Worm (Caenorhabditis elegans) whole organism, late embryonic: ENCODE measurements around the gene C16C8.12.
"Not testable (repeated sequence)": the region's sequence is repeated elsewhere in the genome, so short reads cannot be mapped to it uniquely, and the experiment has no call there.

Experiments
- C08G9.2 ChIP-seq: sonication (generic microtip); optimal IDR thresholded peaks from 2 replicates; lab custom pipeline; 2016; ENCODE audit warnings: mild to moderate bottlenecking, missing genetic modification characterization, moderate library complexity, missing compliant biosample characterization
- F13H6.1 ChIP-seq: sonication (generic microtip); optimal IDR thresholded peaks from 2 replicates; lab custom pipeline; 2016; ENCODE audit warnings: missing genetic modification characterization, missing compliant biosample characterization
- K02D7.2 ChIP-seq: sonication (generic microtip); optimal IDR thresholded peaks from 2 replicates; lab custom pipeline; 2017; ENCODE audit warnings: mild to moderate bottlenecking, missing genetic modification characterization, missing compliant biosample characterization
- K09A11.1 ChIP-seq: sonication (generic microtip); optimal IDR thresholded peaks from 2 replicates; lab custom pipeline; 2017; ENCODE audit warnings: antibody characterized with exemption, mild to moderate bottlenecking, missing genetic modification characterization, missing compliant biosample characterization; ENCODE audit not compliant: insufficient read depth
- T23F11.4 ChIP-seq: fragments of 200-800 bp; sonication (Bioruptor generic); optimal IDR thresholded peaks from 2 replicates; lab custom pipeline; 2018; ENCODE audit warnings: mild to moderate bottlenecking, missing genetic modification characterization, missing compliant biosample characterization
- ama-1 ChIP-seq: fragments of 150-350 bp; optimal IDR thresholded peaks from 2 replicates; lab custom pipeline; 2014
- ceh-14 ChIP-seq: sonication (generic microtip); optimal IDR thresholded peaks from 2 replicates; lab custom pipeline; 2016; ENCODE audit warnings: missing genotype, missing genetic modification characterization, missing compliant biosample characterization
- ceh-18 ChIP-seq: sonication (generic microtip); optimal IDR thresholded peaks from 2 replicates; lab custom pipeline; 2016; ENCODE audit warnings: missing genetic modification characterization, missing compliant biosample characterization
- ceh-22 ChIP-seq: sonication (generic microtip); optimal IDR thresholded peaks from 2 replicates; lab custom pipeline; 2017; ENCODE audit warnings: missing biosample characterization, missing genetic modification characterization
- ceh-31 ChIP-seq: sonication (generic microtip); optimal IDR thresholded peaks from 2 replicates; lab custom pipeline; 2016; ENCODE audit warnings: missing genetic modification characterization, missing compliant biosample characterization
- ceh-48 ChIP-seq: sonication (generic microtip); optimal IDR thresholded peaks from 2 replicates; lab custom pipeline; 2016; ENCODE audit warnings: missing genetic modification characterization, inconsistent platforms, missing compliant biosample characterization
- dve-1 ChIP-seq: sonication (generic microtip); optimal IDR thresholded peaks from 2 replicates; lab custom pipeline; 2017; ENCODE audit warnings: antibody characterized with exemption, mild to moderate bottlenecking, missing genetic modification characterization, missing compliant biosample characterization
- elt-2 ChIP-seq: sonication (generic microtip); optimal IDR thresholded peaks from 2 replicates; lab custom pipeline; 2016; ENCODE audit warnings: missing genetic modification reagents, missing genetic modification characterization, missing compliant biosample characterization
- elt-4 ChIP-seq: sonication (generic microtip); optimal IDR thresholded peaks from 2 replicates; lab custom pipeline; 2016; ENCODE audit warnings: missing genetic modification characterization, missing compliant biosample characterization
- eyg-1 ChIP-seq: sonication (generic microtip); optimal IDR thresholded peaks from 2 replicates; lab custom pipeline; 2016; ENCODE audit warnings: missing genotype, missing genetic modification characterization, missing compliant biosample characterization
- fax-1 ChIP-seq: sonication (generic microtip); optimal IDR thresholded peaks from 2 replicates; lab custom pipeline; 2016; ENCODE audit warnings: missing genotype, missing genetic modification characterization, missing compliant biosample characterization
- fkh-10 ChIP-seq: fragments of 150-350 bp; optimal IDR thresholded peaks from 2 replicates; lab custom pipeline; 2014; ENCODE audit warnings: missing biosample characterization, missing genetic modification reagents, missing genetic modification characterization
- fkh-6 ChIP-seq: sonication (generic microtip); optimal IDR thresholded peaks from 2 replicates; lab custom pipeline; 2016; ENCODE audit warnings: missing genetic modification characterization, missing compliant biosample characterization
- hlh-13 ChIP-seq: fragments of 200-800 bp; sonication (Bioruptor generic); optimal IDR thresholded peaks from 2 replicates; lab custom pipeline; 2018; ENCODE audit warnings: mild to moderate bottlenecking, missing genetic modification characterization, missing compliant biosample characterization
- hlh-15 ChIP-seq: sonication (generic microtip); optimal IDR thresholded peaks from 2 replicates; lab custom pipeline; 2016; ENCODE audit warnings: missing genetic modification characterization, missing compliant biosample characterization
- hlh-30 ChIP-seq: sonication (generic microtip); optimal IDR thresholded peaks from 2 replicates; lab custom pipeline; 2017; ENCODE audit warnings: antibody characterized with exemption, missing genetic modification characterization, missing compliant biosample characterization; ENCODE audit not compliant: insufficient read depth
- hlh-8 ChIP-seq: sonication (generic microtip); optimal IDR thresholded peaks from 2 replicates; lab custom pipeline; 2016; ENCODE audit warnings: missing genotype, missing genetic modification characterization, missing compliant biosample characterization
- nhr-11 ChIP-seq: fragments of 150-350 bp; optimal IDR thresholded peaks from 2 replicates; lab custom pipeline; 2014; ENCODE audit warnings: missing biosample characterization, missing genetic modification characterization
- nhr-232 ChIP-seq: sonication (generic microtip); optimal IDR thresholded peaks from 2 replicates; lab custom pipeline; 2016; ENCODE audit warnings: missing genetic modification characterization, missing compliant biosample characterization
- npax-4 ChIP-seq: sonication (generic microtip); optimal IDR thresholded peaks from 2 replicates; lab custom pipeline; 2016; ENCODE audit warnings: missing genetic modification characterization, missing compliant biosample characterization
- pat-9 ChIP-seq: fragments of 200-800 bp; sonication (Bioruptor generic); optimal IDR thresholded peaks from 2 replicates; lab custom pipeline; 2018; ENCODE audit warnings: mild to moderate bottlenecking, missing genetic modification characterization, moderate library complexity, missing compliant biosample characterization
- pha-2 ChIP-seq: sonication (generic microtip); optimal IDR thresholded peaks from 2 replicates; lab custom pipeline; 2017; ENCODE audit warnings: mild to moderate bottlenecking, missing genetic modification characterization, missing compliant biosample characterization
- pros-1 ChIP-seq: fragments of 150-350 bp; optimal IDR thresholded peaks from 2 replicates; lab custom pipeline; 2014; ENCODE audit warnings: missing biosample characterization, missing genetic modification reagents, missing genetic modification characterization
- ref-2 ChIP-seq: sonication (generic microtip); optimal IDR thresholded peaks from 2 replicates; lab custom pipeline; 2016; ENCODE audit warnings: missing genetic modification characterization, missing compliant biosample characterization
- rnt-1 ChIP-seq: sonication (generic microtip); optimal IDR thresholded peaks from 2 replicates; lab custom pipeline; 2016; ENCODE audit warnings: missing genetic modification characterization, missing compliant biosample characterization
- sdc-2 ChIP-seq: sonication (generic microtip); optimal IDR thresholded peaks from 2 replicates; lab custom pipeline; 2016; ENCODE audit warnings: missing genotype, missing genetic modification characterization, missing compliant biosample characterization
- syd-9 ChIP-seq: sonication (generic microtip); optimal IDR thresholded peaks from 2 replicates; lab custom pipeline; 2016; ENCODE audit warnings: mild to moderate bottlenecking, missing genetic modification characterization, moderate library complexity, missing compliant biosample characterization
- tbx-2 ChIP-seq: sonication (generic microtip); optimal IDR thresholded peaks from 2 replicates; lab custom pipeline; 2016; ENCODE audit warnings: missing genetic modification characterization, missing compliant biosample characterization
- tbx-7 ChIP-seq: sonication (generic microtip); optimal IDR thresholded peaks from 2 replicates; lab custom pipeline; 2016; ENCODE audit warnings: missing genotype, missing genetic modification characterization, missing compliant biosample characterization
- ttx-3 ChIP-seq: sonication (generic microtip); optimal IDR thresholded peaks from 2 replicates; lab custom pipeline; 2016; ENCODE audit warnings: missing genetic modification reagents, missing genetic modification characterization, missing compliant biosample characterization

The C16C8.12 gene

ce11 chrII:3461586-3461985 is 9.1 kb downstream of the C16C8.12 start, which contains the start of gene C16C8.8:
TSS of gene C16C8.8 (minus strand) at chrII:3461686.
- no peak for TF ChIP-seq npax-4 (tag; lab: Kevin White, UChicago)
- no peak for TF ChIP-seq nhr-232 (tag; lab: Kevin White, UChicago)
- TF ChIP-seq C08G9.2 = no peak
- no peak for TF ChIP-seq ceh-14 (tag; lab: Kevin White, UChicago)
- no peak for TF ChIP-seq ttx-3
- TF ChIP-seq pros-1 = no peak
- no peak for TF ChIP-seq hlh-8
- no peak for TF ChIP-seq pha-2
- TF ChIP-seq, all 69 proteins: peak for 0

DNA sequence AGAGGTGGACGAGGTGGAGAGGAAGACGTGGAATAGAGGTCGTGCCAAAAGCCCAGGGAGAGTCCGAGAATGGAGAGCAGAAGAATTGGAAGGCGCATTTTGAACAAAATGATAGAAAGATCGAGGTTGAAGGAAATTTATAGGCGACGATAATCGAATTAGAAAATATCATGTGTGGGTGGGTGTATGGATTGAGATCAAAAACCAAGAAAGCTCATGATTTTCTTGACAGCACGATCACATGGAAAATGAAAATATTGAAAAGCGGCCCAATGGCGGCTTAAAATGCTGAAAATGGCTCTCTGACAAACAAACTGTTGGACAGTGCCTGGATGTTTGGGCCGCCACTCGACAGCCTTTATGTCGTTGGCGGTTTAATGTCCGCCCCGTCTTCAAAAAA is 10.6 kb downstream of the C16C8.12 start, which contains the start of gene C16C8.9:
TSS of gene C16C8.9 (minus strand) at position 101 of the 400 bp plus-strand sequence.
- no peak for TF ChIP-seq elt-2 (tag; lab: Kevin White, UChicago)
- TF ChIP-seq fax-1 = no peak
- no peak for TF ChIP-seq ceh-31 (tag; lab: Kevin White, UChicago)
- no peak for TF ChIP-seq ceh-18 (tag; lab: Kevin White, UChicago)
- TF ChIP-seq, all 69 proteins: peak for 0

ce11 chrII:3464580-3464979 is 12.1 kb downstream of the C16C8.12 start, which contains the start of gene C16C8.10:
TSS of gene C16C8.10 (minus strand) at chrII:3464680.
- not testable (repeated sequence) for TF ChIP-seq nhr-11; fkh-6 (tag; lab: Kevin White, UChicago); ceh-48 (tag; lab: Kevin White, UChicago)

ce11 chrII:3470549-3470948 is 18.0 kb downstream of the C16C8.12 start, which contains the start of gene Y49F6B.20:
TSS of gene Y49F6B.20 (minus strand) at chrII:3470649.
- TF ChIP-seq hlh-8 = no peak
- TF ChIP-seq hlh-15 (tag; lab: Kevin White, UChicago) = no peak
- TF ChIP-seq fkh-6 (tag; lab: Kevin White, UChicago) = no peak
- TF ChIP-seq tbx-2 (tag; lab: Kevin White, UChicago) = no peak
- TF ChIP-seq syd-9 = no peak
- no peak for TF ChIP-seq eyg-1
- no peak for TF ChIP-seq tbx-7
- no peak for TF ChIP-seq K09A11.1 (tag; lab: Kevin White, UChicago)
- no peak for TF ChIP-seq ceh-22
- no peak for TF ChIP-seq fkh-10
- TF ChIP-seq sdc-2 (tag; lab: Kevin White, UChicago) = no peak
- no peak for TF ChIP-seq dve-1 (tag; lab: Kevin White, UChicago)
- TF ChIP-seq pros-1 = no peak

- TF ChIP-seq ama-1 (lab: Kevin White, UChicago) (no peak), elt-4 (no peak), F13H6.1 (tag; lab: Kevin White, UChicago) (no peak), T23F11.4 (no peak), pat-9 (no peak), hlh-13 (GFP tag; lab: Kevin White, UChicago) (no peak), hlh-30 (tag; lab: Kevin White, UChicago) (no peak), ref-2 (tag; lab: Kevin White, UChicago) (no peak), fkh-6 (tag; lab: Kevin White, UChicago) (no peak), npax-4 (tag; lab: Kevin White, UChicago) (no peak), rnt-1 (tag; lab: Kevin White, UChicago) (no peak), hlh-15 (tag; lab: Kevin White, UChicago) (no peak), eyg-1 (no peak), K02D7.2 (tag; lab: Kevin White, UChicago) (no peak)
Measured at ce11 chrII:3471603-3472002, 19.1 kb downstream of the C16C8.12 start, which contains the start of gene Y49F6B.13. TSS of gene Y49F6B.13 (minus strand) at chrII:3471703.
